Fruit fly (Drosophila melanogaster): ENCODE measurements around the gene CG32110.
A peak's percentile ranks its signal among the peaks of the same experiment; 100 is the strongest.

CG32110 gene

dm6 chr3L:12814806-12815205, 6.3 kb downstream of the CG32110 start:
- no peak for TF ChIP-seq abd-A (tag; optimal IDR thresholded peaks at IDR 0.05)
- no peak for TF ChIP-seq CG4404 (GFP tag; IDR thresholded peaks at IDR 0.05)
- no peak for TF ChIP-seq CG7271 (tag; optimal IDR thresholded peaks at IDR 0.05)
- no peak for TF ChIP-seq otp (GFP tag; IDR thresholded peaks at IDR 0.05)
- TF ChIP-seq CG12659 (GFP tag; optimal IDR thresholded peaks at IDR 0.05): peak; percentile 6
- no peak for TF ChIP-seq CG14710 (tag; optimal IDR thresholded peaks at IDR 0.05)
- peak; percentile 63; the same call in 1 of the 2 replicates for TF ChIP-seq ato (GFP tag; IDR thresholded peaks at IDR 0.05; ENCODE audit: partially characterized antibody)
- TF ChIP-seq CG2875 (GFP tag; optimal IDR thresholded peaks at IDR 0.05): no peak
- no peak for TF ChIP-seq CG11085 (GFP tag; IDR thresholded peaks at IDR 0.05)
- peak; percentile 57; the same call in 1 of the 3 replicates for TF ChIP-seq Opbp (GFP tag; IDR thresholded peaks at IDR 0.05; ENCODE audit: partially characterized antibody)
- no peak for TF ChIP-seq Sox100B (GFP tag; optimal IDR thresholded peaks at IDR 0.05)
- TF ChIP-seq tll (GFP tag; optimal IDR thresholded peaks at IDR 0.05): no peak
- TF ChIP-seq Atf3 (GFP tag; optimal IDR thresholded peaks at IDR 0.05): no peak
- no peak for TF ChIP-seq hbn (GFP tag; IDR thresholded peaks at IDR 0.05; ENCODE audit: partially characterized antibody)
- TF ChIP-seq trem (tag; optimal IDR thresholded peaks at IDR 0.05): no peak
- TF ChIP-seq CG1647 (GFP tag; optimal IDR thresholded peaks at IDR 0.05): no peak
- TF ChIP-seq CG34224 (GFP tag; IDR thresholded peaks at IDR 0.05; ENCODE audit: partially characterized antibody): no peak
- no peak for TF ChIP-seq CG10366 (GFP tag; IDR thresholded peaks at IDR 0.05)
- no peak for TF ChIP-seq CG9817 (tag; optimal IDR thresholded peaks at IDR 0.05)
- TF ChIP-seq CG4360 (GFP tag; IDR thresholded peaks at IDR 0.05): peak; percentile 49
- TF ChIP-seq CG2889 (GFP tag; IDR thresholded peaks at IDR 0.05): no peak
- no peak for TF ChIP-seq CG9797 (GFP tag; optimal IDR thresholded peaks at IDR 0.05)
- no peak for TF ChIP-seq Six4 (GFP tag; optimal IDR thresholded peaks at IDR 0.05)
- no peak for TF ChIP-seq CG4424 (GFP tag; optimal IDR thresholded peaks at IDR 0.05)
- TF ChIP-seq cad (GFP tag; optimal IDR thresholded peaks at IDR 0.05): no peak
- no peak for TF ChIP-seq odd (GFP tag; optimal IDR thresholded peaks at IDR 0.05)
- TF ChIP-seq chif (GFP tag; optimal IDR thresholded peaks at IDR 0.05): no peak
- no peak for TF ChIP-seq CG12071 (GFP tag; optimal IDR thresholded peaks at IDR 0.05)
- no peak for TF ChIP-seq CG2129 (GFP tag; IDR thresholded peaks at IDR 0.05; ENCODE audit: partially characterized antibody)
- no peak for TF ChIP-seq Camta (GFP tag; optimal IDR thresholded peaks at IDR 0.05)
- TF ChIP-seq CG17186 (GFP tag; optimal IDR thresholded peaks at IDR 0.05): no peak
- TF ChIP-seq pita (GFP tag; optimal IDR thresholded peaks at IDR 0.05): no peak
- no peak for TF ChIP-seq CG43689 (GFP tag; IDR thresholded peaks at IDR 0.05)
- TF ChIP-seq Med (GFP tag): no peak
- no peak for TF ChIP-seq p53 (GFP tag; optimal IDR thresholded peaks at IDR 0.05)
- no peak for TF ChIP-seq Hr78 (GFP tag; optimal IDR thresholded peaks at IDR 0.05)
- TF ChIP-seq ttk (GFP tag; IDR thresholded peaks at IDR 0.05): no peak
- no peak for TF ChIP-seq pros (GFP tag; optimal IDR thresholded peaks at IDR 0.05)
- no peak for TF ChIP-seq CG12299 (tag; optimal IDR thresholded peaks at IDR 0.05)
- no peak for TF ChIP-seq CG17829 (tag; optimal IDR thresholded peaks at IDR 0.05)
- no peak for TF ChIP-seq dpn (GFP tag; optimal IDR thresholded peaks at IDR 0.05)
- TF ChIP-seq cas (GFP tag; IDR thresholded peaks at IDR 0.05): no peak
- no peak for TF ChIP-seq pnt (GFP tag; optimal IDR thresholded peaks at IDR 0.05)
- no peak for TF ChIP-seq da (GFP tag; optimal IDR thresholded peaks at IDR 0.05)
- TF ChIP-seq ATbp (GFP tag; optimal IDR thresholded peaks at IDR 0.05): no peak
- TF ChIP-seq Tbp (GFP tag; optimal IDR thresholded peaks at IDR 0.05): no peak
- TF ChIP-seq BEAF-32 (GFP tag; optimal IDR thresholded peaks at IDR 0.05): no peak
- TF ChIP-seq al (GFP tag; IDR thresholded peaks at IDR 0.05): no peak
- no peak for TF ChIP-seq CG15696 (tag; optimal IDR thresholded peaks at IDR 0.05)
- TF ChIP-seq CG11456 (GFP tag; IDR thresholded peaks at IDR 0.05): no peak
- peak; percentile 69 for TF ChIP-seq bbx (GFP tag; IDR thresholded peaks at IDR 0.05; ENCODE audit: partially characterized antibody)

All from whole organism, embryonic.